Fruit fly (Drosophila melanogaster): ENCODE data around the gene promL.

promL gene

DNA sequence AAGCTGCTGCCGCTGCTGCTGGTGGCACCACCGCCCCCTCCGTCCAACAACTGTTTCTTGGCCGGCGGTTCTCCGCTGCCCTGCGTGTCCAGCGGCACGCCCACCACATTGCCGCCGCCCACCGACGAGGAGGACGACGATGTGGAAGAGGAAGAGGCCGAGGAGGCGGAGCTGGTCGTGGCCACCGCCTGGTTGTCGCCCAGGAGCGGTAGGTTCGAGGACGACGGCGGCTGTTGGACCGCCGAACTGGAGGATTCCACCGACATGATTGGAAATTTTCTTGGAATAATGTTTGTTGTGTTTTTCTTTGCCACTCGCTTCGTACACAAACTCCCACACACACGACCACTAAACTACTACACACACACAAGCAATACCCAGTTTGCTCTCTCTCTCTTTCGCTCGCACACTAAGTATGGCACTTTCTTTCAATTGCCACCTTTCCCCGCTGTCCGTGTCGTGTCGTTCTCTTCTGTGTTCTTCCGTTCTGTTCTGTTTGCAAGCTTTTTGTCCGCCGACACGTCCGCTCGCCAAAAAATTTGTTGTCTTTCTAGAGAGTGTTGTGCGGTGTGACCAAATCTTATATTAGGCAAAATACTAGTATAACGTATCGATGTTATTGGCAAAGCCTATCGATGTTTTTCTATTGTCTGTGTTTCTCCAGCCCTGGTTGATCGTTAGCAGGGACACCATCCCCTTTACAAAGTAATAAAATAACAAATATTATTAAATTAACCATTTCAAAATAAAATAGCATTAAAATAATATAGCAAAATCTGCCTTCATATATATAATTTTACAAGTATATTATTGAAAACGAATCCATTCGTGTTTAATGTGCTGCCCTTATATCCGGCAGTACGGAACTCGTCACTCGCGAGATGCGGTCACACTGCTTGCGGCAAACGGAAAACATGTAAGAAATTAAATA is 57.0 kb downstream of the promL start, which contains the start of the genes CG32486 and PAN3 (continued):
- TF ChIP-seq B-H1 (GFP tag; IDR thresholded peaks at IDR 0.05) = peak; percentile 20; the same call in 1 of the 3 replicates
- TF ChIP-seq Eip74EF (GFP tag; optimal IDR thresholded peaks at IDR 0.05) = peak in 1 of 2 experiments; percentile 50
- no peak for TF ChIP-seq ac (GFP tag; optimal IDR thresholded peaks at IDR 0.05)
- no peak for TF ChIP-seq Nf-YA (GFP tag; IDR thresholded peaks at IDR 0.05)
- TF ChIP-seq CG14667 (GFP tag; IDR thresholded peaks at IDR 0.05) = no peak
- TF ChIP-seq CG1024 (GFP tag; IDR thresholded peaks at IDR 0.05) = peak; percentile 52; the same call in 1 of the 2 replicates
- TF ChIP-seq pum (GFP tag; optimal IDR thresholded peaks at IDR 0.05) = no peak
- no peak for TF ChIP-seq wdn (GFP tag; IDR thresholded peaks at IDR 0.05)
- 0 out of 3 replicates have a peak, but pooled peaks have one; percentile 13 for TF ChIP-seq CG11456 (GFP tag; IDR thresholded peaks at IDR 0.05)
- 0 out of 2 replicates have a peak, but pooled peaks have one; percentile 33 for TF ChIP-seq Rx (GFP tag; IDR thresholded peaks at IDR 0.05)
- peak; percentile 53 for TF ChIP-seq CG18599 (GFP tag; optimal IDR thresholded peaks at IDR 0.05)
- no peak for TF ChIP-seq CG9215 (GFP tag; IDR thresholded peaks at IDR 0.05)
- TF ChIP-seq CG12071 (GFP tag; optimal IDR thresholded peaks at IDR 0.05) = peak; percentile 75
- TF ChIP-seq CG2875 (GFP tag; optimal IDR thresholded peaks at IDR 0.05) = peak; percentile 40
- TF ChIP-seq mam (GFP tag; optimal IDR thresholded peaks at IDR 0.05) = no peak
- TF ChIP-seq Stat92E (GFP tag; optimal IDR thresholded peaks at IDR 0.05) = peak in 1 of 3 experiments; percentile 62
- TF ChIP-seq CG1603 (tag; optimal IDR thresholded peaks at IDR 0.05) = peak; percentile 53
- no peak for TF ChIP-seq dati (GFP tag; IDR thresholded peaks at IDR 0.05)
- no peak for TF ChIP-seq CG12104 (GFP tag; optimal IDR thresholded peaks at IDR 0.05)
- TF ChIP-seq Hmx (GFP tag; optimal IDR thresholded peaks at IDR 0.05) = no peak
- TF ChIP-seq CG7963 (GFP tag; IDR thresholded peaks at IDR 0.05; ENCODE audit: partially characterized antibody) = peak; percentile 69
- peak; percentile 68 for TF ChIP-seq CG3163 (GFP tag; optimal IDR thresholded peaks at IDR 0.05)
- peak; percentile 46 for TF ChIP-seq run (tag; optimal IDR thresholded peaks at IDR 0.05)
- no peak for TF ChIP-seq bowl (GFP tag; IDR thresholded peaks at IDR 0.05)
- TF ChIP-seq CG7271 (tag; optimal IDR thresholded peaks at IDR 0.05) = peak; percentile 26
- no peak for TF ChIP-seq Mrtf (GFP tag; IDR thresholded peaks at IDR 0.05)
- TF ChIP-seq CG6854 (GFP tag; optimal IDR thresholded peaks at IDR 0.05) = peak; percentile 70
- peak; percentile 43 for TF ChIP-seq bigmax (GFP tag; optimal IDR thresholded peaks at IDR 0.05)
- no peak for TF ChIP-seq CG31224 (GFP tag; IDR thresholded peaks at IDR 0.05)
- peak; percentile 14 for TF ChIP-seq tin (GFP tag; optimal IDR thresholded peaks at IDR 0.05)
- TF ChIP-seq pros (GFP tag; optimal IDR thresholded peaks at IDR 0.05) = peak; percentile 82
- peak; percentile 5; the same call in 1 of the 3 replicates for TF ChIP-seq dysf (GFP tag; IDR thresholded peaks at IDR 0.05)
- peak; percentile 32; the same call in 1 of the 3 replicates for TF ChIP-seq Optix (GFP tag; IDR thresholded peaks at IDR 0.05)
- TF ChIP-seq Ada2b (GFP tag; IDR thresholded peaks at IDR 0.05) = no peak
- TF ChIP-seq CG12769 (tag; optimal IDR thresholded peaks at IDR 0.05) = peak; percentile 84
- peak; percentile 76 for TF ChIP-seq CoRest (tag; optimal IDR thresholded peaks at IDR 0.05)
- peak; percentile 89 for TF ChIP-seq unc-4 (GFP tag; IDR thresholded peaks at IDR 0.05; ENCODE audit: partially characterized antibody)
- TF ChIP-seq Dad (GFP tag; optimal IDR thresholded peaks at IDR 0.05) = peak; percentile 47
- no peak for TF ChIP-seq D19A (tag; optimal IDR thresholded peaks at IDR 0.05)
- no peak for TF ChIP-seq fd64A (GFP tag; optimal IDR thresholded peaks at IDR 0.05)
- TF ChIP-seq en (GFP tag; optimal IDR thresholded peaks at IDR 0.05) = no peak
- TF ChIP-seq CG34224 (GFP tag; IDR thresholded peaks at IDR 0.05; ENCODE audit: partially characterized antibody) = peak; percentile 59
- peak; percentile 61 for TF ChIP-seq CG11504 (tag; optimal IDR thresholded peaks at IDR 0.05)
- peak; percentile 8 for TF ChIP-seq ind (GFP tag; optimal IDR thresholded peaks at IDR 0.05)
- TF ChIP-seq CG15073 (GFP tag; optimal IDR thresholded peaks at IDR 0.05) = no peak
- peak; percentile 48 for TF ChIP-seq CG10209 (GFP tag; optimal IDR thresholded peaks at IDR 0.05)
- TF ChIP-seq CG30431 (GFP tag; optimal IDR thresholded peaks at IDR 0.05) = no peak
- TF ChIP-seq ham (GFP tag; IDR thresholded peaks at IDR 0.05) = no peak
